Fruit fly (Drosophila melanogaster): Measurements from ENCODE around the gene gnu.

The gnu gene

dm6 chr3L:14755951-14756723 lies 47.0 kb downstream of the gnu start (continued):
- peak; percentile 71 for TF ChIP-seq CG8359 (GFP tag; optimal IDR thresholded peaks at IDR 0.05; ENCODE audit: borderline replicate concordance)
- peak; percentile 63 for TF ChIP-seq CG4854 (GFP tag; optimal IDR thresholded peaks at IDR 0.05)
- peak; percentile 83 for TF ChIP-seq lilli (GFP tag; optimal IDR thresholded peaks at IDR 0.05)
- TF ChIP-seq zf30C (GFP tag; optimal IDR thresholded peaks at IDR 0.05) = no peak
- TF ChIP-seq CG7745 (tag; optimal IDR thresholded peaks at IDR 0.05) = no peak
- TF ChIP-seq unpg (GFP tag; optimal IDR thresholded peaks at IDR 0.05) = peak; percentile 80
- no peak for TF ChIP-seq CG14965 (GFP tag; optimal IDR thresholded peaks at IDR 0.05; ENCODE audit: borderline replicate concordance)
- TF ChIP-seq H2.0 (GFP tag; IDR thresholded peaks at IDR 0.05) = peak; percentile 71
- TF ChIP-seq CG14667 (GFP tag; IDR thresholded peaks at IDR 0.05) = peak; percentile 67
- TF ChIP-seq Six4 (GFP tag; optimal IDR thresholded peaks at IDR 0.05) = peak; percentile 59
- peak; percentile 79 for TF ChIP-seq CG14050 (GFP tag; IDR thresholded peaks at IDR 0.05)
- TF ChIP-seq CG14860 (GFP tag; IDR thresholded peaks at IDR 0.05; ENCODE audit: partially characterized antibody) = no peak
- TF ChIP-seq ato (GFP tag; IDR thresholded peaks at IDR 0.05; ENCODE audit: partially characterized antibody) = 0 out of 2 replicates have a peak, but pooled peaks have one; percentile 20
- peak; percentile 82 for TF ChIP-seq zfh2 (GFP tag; optimal IDR thresholded peaks at IDR 0.05)
- TF ChIP-seq E2f2 (GFP tag; IDR thresholded peaks at IDR 0.05) = peak; percentile 59; the same call in 1 of the 2 replicates
- no peak for TF ChIP-seq stwl (tag; optimal IDR thresholded peaks at IDR 0.05)
- peak; percentile 77 for TF ChIP-seq pho (GFP tag; optimal IDR thresholded peaks at IDR 0.05)
- peak; percentile 97 for TF ChIP-seq CG17361 (GFP tag; IDR thresholded peaks at IDR 0.05)
- TF ChIP-seq CG7963 (GFP tag; IDR thresholded peaks at IDR 0.05; ENCODE audit: partially characterized antibody) = no peak
- TF ChIP-seq dm (GFP tag; optimal IDR thresholded peaks at IDR 0.05) = peak; percentile 19
- TF ChIP-seq CG11247 (GFP tag; IDR thresholded peaks at IDR 0.05) = peak; percentile 75
- TF ChIP-seq croc (GFP tag; conservative IDR thresholded peaks at IDR 0.05) = peak; percentile 73; the same call in 2 of the 3 replicates
- peak; percentile 43 for TF ChIP-seq CTCF (GFP tag; optimal IDR thresholded peaks at IDR 0.05)
- no peak for TF ChIP-seq aop (GFP tag; IDR thresholded peaks at IDR 0.05)
- no peak for TF ChIP-seq h (optimal IDR thresholded peaks at IDR 0.05)
- TF ChIP-seq Mad (GFP tag; optimal IDR thresholded peaks at IDR 0.05) = peak; percentile 61
- TF ChIP-seq sug (tag; optimal IDR thresholded peaks at IDR 0.05) = peak; percentile 62
- peak; percentile 93 for TF ChIP-seq CG10209 (GFP tag; optimal IDR thresholded peaks at IDR 0.05)
- TF ChIP-seq phol (tag; optimal IDR thresholded peaks at IDR 0.05) = peak; percentile 91
- TF ChIP-seq CG13624 (GFP tag; optimal IDR thresholded peaks at IDR 0.05) = peak; percentile 65
- TF ChIP-seq NFAT (GFP tag; IDR thresholded peaks at IDR 0.05) = peak; percentile 39; the same call in 1 of the 2 replicates
- peak; percentile 95 for TF ChIP-seq z (GFP tag; IDR thresholded peaks at IDR 0.05)
- peak; percentile 57 for TF ChIP-seq CG12299 (tag; optimal IDR thresholded peaks at IDR 0.05)
- TF ChIP-seq CG4282 (GFP tag; optimal IDR thresholded peaks at IDR 0.05) = no peak
- peak; percentile 89 for TF ChIP-seq CG9437 (GFP tag; optimal IDR thresholded peaks at IDR 0.05)
- TF ChIP-seq CG14441 (GFP tag; IDR thresholded peaks at IDR 0.05) = peak; percentile 78
- peak; percentile 83 for TF ChIP-seq Xbp1 (GFP tag; optimal IDR thresholded peaks at IDR 0.05)
- no peak; the same call in 2 of the 3 replicates for TF ChIP-seq sr (GFP tag; IDR thresholded peaks at IDR 0.05)
- peak; percentile 64; the same call in 1 of the 2 replicates for TF ChIP-seq Nf-YA (GFP tag; IDR thresholded peaks at IDR 0.05)
- no peak for TF ChIP-seq en (GFP tag; optimal IDR thresholded peaks at IDR 0.05)
- TF ChIP-seq tin (GFP tag; optimal IDR thresholded peaks at IDR 0.05) = peak; percentile 80
- peak; percentile 82 for TF ChIP-seq pros (GFP tag; optimal IDR thresholded peaks at IDR 0.05)
- TF ChIP-seq tio (GFP tag; optimal IDR thresholded peaks at IDR 0.05) = peak; percentile 89
- TF ChIP-seq C15 (GFP tag; IDR thresholded peaks at IDR 0.05) = no peak
- TF ChIP-seq CG12744 (GFP tag; optimal IDR thresholded peaks at IDR 0.05) = peak; percentile 75
- TF ChIP-seq CG17186 (GFP tag; optimal IDR thresholded peaks at IDR 0.05) = no peak
- peak; percentile 79 for TF ChIP-seq caup (GFP tag; optimal IDR thresholded peaks at IDR 0.05; ENCODE audit: severe bottlenecking)
- peak; percentile 82 for TF ChIP-seq CG18476 (GFP tag; optimal IDR thresholded peaks at IDR 0.05)
- no peak for TF ChIP-seq Elba2 (GFP tag; optimal IDR thresholded peaks at IDR 0.05)
- peak; percentile 38 for TF ChIP-seq onecut (GFP tag; IDR thresholded peaks at IDR 0.05)

All from whole organism, embryonic.